Fruit fly (Drosophila melanogaster): ENCODE data around the gene C3G.
A peak's percentile ranks its signal among the peaks of the same experiment; 100 is the strongest.

Gene C3G

dm6 chrX:6804485-6805295 lies 1.3 kb upstream of the C3G start (continued):
- TF ChIP-seq svp (GFP tag): peak; percentile 97
- TF ChIP-seq fd85E (GFP tag; optimal IDR thresholded peaks at IDR 0.05): peak; percentile 55
- TF ChIP-seq CG4318 (GFP tag; optimal IDR thresholded peaks at IDR 0.05): peak; percentile 88
- TF ChIP-seq Sox102F (GFP tag; optimal IDR thresholded peaks at IDR 0.05): peak; percentile 95
- peak; percentile 95 for TF ChIP-seq Sox14 (GFP tag; optimal IDR thresholded peaks at IDR 0.05)
- peak; percentile 97 for TF ChIP-seq CG6163 (GFP tag; IDR thresholded peaks at IDR 0.05)
- TF ChIP-seq CG11902 (GFP tag; optimal IDR thresholded peaks at IDR 0.05): peak; percentile 76
- TF ChIP-seq Ets96B (tag; optimal IDR thresholded peaks at IDR 0.05): peak; percentile 78
- TF ChIP-seq Ets21C (GFP tag; optimal IDR thresholded peaks at IDR 0.05): peak; percentile 93
- peak; percentile 98 for TF ChIP-seq Eip78C (GFP tag)
- peak; percentile 95 for TF ChIP-seq esn (GFP tag; optimal IDR thresholded peaks at IDR 0.05)
- TF ChIP-seq CG11294 (GFP tag; IDR thresholded peaks at IDR 0.05): peak; percentile 94
- TF ChIP-seq pdm3 (GFP tag; optimal IDR thresholded peaks at IDR 0.05): peak; percentile 96
- peak; percentile 93 for TF ChIP-seq topi (GFP tag; optimal IDR thresholded peaks at IDR 0.05)
- TF ChIP-seq acj6 (GFP tag; optimal IDR thresholded peaks at IDR 0.05): peak; percentile 93
- TF ChIP-seq Eip75B (GFP tag; optimal IDR thresholded peaks at IDR 0.05): peak; percentile 88
- TF ChIP-seq Blimp-1 (GFP tag; optimal IDR thresholded peaks at IDR 0.05): peak; percentile 71
- peak; percentile 80 for TF ChIP-seq CG10669 (GFP tag; optimal IDR thresholded peaks at IDR 0.05)
- TF ChIP-seq achi (GFP tag; optimal IDR thresholded peaks at IDR 0.05): peak; percentile 91
- TF ChIP-seq vri (GFP tag; optimal IDR thresholded peaks at IDR 0.05): peak; percentile 93
- peak; percentile 87 for TF ChIP-seq Sox15 (GFP tag; optimal IDR thresholded peaks at IDR 0.05)
- TF ChIP-seq CG1621 (tag; optimal IDR thresholded peaks at IDR 0.05): peak; percentile 75
- peak; percentile 79 for TF ChIP-seq dsx (GFP tag; optimal IDR thresholded peaks at IDR 0.05; ENCODE audit: poor library complexity, severe bottlenecking)
- TF ChIP-seq net (GFP tag; optimal IDR thresholded peaks at IDR 0.05): peak; percentile 94
- peak; percentile 80 for TF ChIP-seq CG16779 (tag; optimal IDR thresholded peaks at IDR 0.05)
- TF ChIP-seq Hr38 (GFP tag; optimal IDR thresholded peaks at IDR 0.05): peak; percentile 78
- TF ChIP-seq CG6854 (GFP tag; optimal IDR thresholded peaks at IDR 0.05): peak; percentile 17
- TF ChIP-seq Smox (GFP tag; optimal IDR thresholded peaks at IDR 0.05): peak; percentile 94
- peak; percentile 91 for TF ChIP-seq CG10631 (GFP tag; optimal IDR thresholded peaks at IDR 0.05)

dm6 chrX:6803880-6804484 lies 589 bp upstream of the C3G start:
- TF ChIP-seq esn (GFP tag; optimal IDR thresholded peaks at IDR 0.05) (no peak), Sox14 (GFP tag; optimal IDR thresholded peaks at IDR 0.05) (peak; percentile 83), vri (GFP tag; optimal IDR thresholded peaks at IDR 0.05) (no peak), CG6163 (GFP tag; IDR thresholded peaks at IDR 0.05) (peak; percentile 24; the same call in 1 of the 3 replicates), CG10669 (GFP tag; optimal IDR thresholded peaks at IDR 0.05) (peak; percentile 5), ss (GFP tag; optimal IDR thresholded peaks at IDR 0.05) (peak; percentile 36 to 44), fd85E (GFP tag; optimal IDR thresholded peaks at IDR 0.05) (no peak), CG9139 (GFP tag; optimal IDR thresholded peaks at IDR 0.05) (peak; percentile 41), fd59A (GFP tag; optimal IDR thresholded peaks at IDR 0.05) (no peak), CG8119 (GFP tag; IDR thresholded peaks at IDR 0.05) (no peak), topi (GFP tag; optimal IDR thresholded peaks at IDR 0.05) (no peak), Hr4 (GFP tag; optimal IDR thresholded peaks at IDR 0.05) (no peak)

DNA sequence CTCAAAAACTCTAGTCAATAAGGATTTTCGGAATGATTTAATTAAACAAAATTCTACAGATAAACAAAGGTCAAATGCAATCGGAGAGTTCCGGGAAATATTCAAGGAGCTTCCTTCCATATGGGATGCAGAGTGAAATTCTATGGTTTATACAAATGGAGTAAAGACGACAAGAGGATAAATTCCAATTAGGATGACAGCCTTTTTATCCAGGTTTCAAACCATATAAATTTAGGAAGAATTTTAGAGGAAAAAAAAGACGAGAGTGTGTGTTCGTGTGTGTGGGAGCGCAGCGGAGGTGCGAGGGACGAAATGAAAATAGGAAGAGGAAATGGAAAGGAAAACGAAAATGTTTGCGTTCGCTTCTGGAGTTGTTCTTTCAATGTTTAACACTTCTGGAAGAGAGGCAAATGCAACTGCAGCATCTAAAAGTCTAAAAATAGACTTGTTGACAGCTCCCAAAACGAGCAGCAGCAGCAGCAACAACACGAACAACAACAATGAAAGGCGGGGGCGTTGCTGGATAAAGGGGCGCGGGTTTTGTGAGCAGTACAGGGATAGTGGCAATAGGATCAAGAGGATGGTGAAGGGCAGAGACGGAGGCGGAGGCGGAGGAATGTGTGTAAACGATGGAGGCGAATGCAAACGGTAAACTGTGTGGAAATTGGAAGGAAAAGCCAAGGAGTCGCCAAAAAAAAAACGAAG lies 865 bp downstream of the C3G start:
- TF ChIP-seq CG10669 (GFP tag; optimal IDR thresholded peaks at IDR 0.05) (no peak), CG11762 (GFP tag; optimal IDR thresholded peaks at IDR 0.05; ENCODE audit: insufficient read depth) (no peak), Eip78C (GFP tag) (peak; percentile 39)

All from whole organism, prepupa.